4 worm cellular contexts compared by ENCODE assay signal in genomic region chrII:6269805-6270414, ce11.
A peak's percentile ranks its signal among the peaks of the same experiment; 100 is the strongest.
TF ChIP-seq lines count a peak whose summit lies in the region.

TSS of gene F13H8.2 (plus strand) at chrII:6270364.

TF ChIP-seq in whole organism, L2 larva, 48 proteins besides CTCF, POLR2A, EP300 and RAD21 (continued from another document):
- TF ChIP-seq C34F6.9 (tag; optimal IDR thresholded peaks at IDR 0.05; lab: Kevin White, UChicago) (peak; percentile 79), dmd-4 (tag; optimal IDR thresholded peaks at IDR 0.05; lab: Kevin White, UChicago) (no peak), sma-3 (GFP tag; optimal IDR thresholded peaks at IDR 0.05; lab: Kevin White, UChicago) (peak; percentile 83), egl-27 (tag; optimal IDR thresholded peaks at IDR 0.05; lab: Kevin White, UChicago) (peak; percentile 2), nhr-237 (tag; optimal IDR thresholded peaks at IDR 0.05; lab: Kevin White, UChicago) (no peak), unc-39 (tag; optimal IDR thresholded peaks at IDR 0.05; lab: Kevin White, UChicago) (no peak), sma-9 (GFP tag; optimal IDR thresholded peaks at IDR 0.05; lab: Kevin White, UChicago) (peak; percentile 87), sma-9 (tag; optimal IDR thresholded peaks at IDR 0.05; lab: Kevin White, UChicago) (no peak), nhr-129 (tag; optimal IDR thresholded peaks at IDR 0.05; lab: Kevin White, UChicago) (peak; percentile 70), nhr-12 (tag; optimal IDR thresholded peaks at IDR 0.05; lab: Kevin White, UChicago) (no peak), peb-1 (tag; optimal IDR thresholded peaks at IDR 0.05; lab: Kevin White, UChicago) (no peak), elt-1 (tag; optimal IDR thresholded peaks at IDR 0.05; lab: Kevin White, UChicago) (no peak), zag-1 (tag; optimal IDR thresholded peaks at IDR 0.05; lab: Kevin White, UChicago) (peak; percentile 12), lin-11 (tag; optimal IDR thresholded peaks at IDR 0.05; lab: Kevin White, UChicago) (peak; percentile 20)
TF ChIP-seq in whole organism, L2 larva: peak in this region for 20.

TF ChIP-seq in whole organism, L4 larva, 104 proteins besides CTCF, POLR2A, EP300 and RAD21 (continued from another document and continues in another):
- TF ChIP-seq T26A8.4 (GFP tag; IDR thresholded peaks at IDR 0.05; lab: Robert Waterston, UW) (peak; percentile 76), fkh-10 (GFP tag; optimal IDR thresholded peaks at IDR 0.05; lab: Kevin White, UChicago) (no peak), zip-2 (tag; optimal IDR thresholded peaks at IDR 0.05; lab: Kevin White, UChicago) (no peak), lin-15B (tag; optimal IDR thresholded peaks at IDR 0.05; lab: Kevin White, UChicago) (no peak), hif-1 (tag; optimal IDR thresholded peaks at IDR 0.05; lab: Kevin White, UChicago) (peak in 1 of 2 experiments; percentile 58), hlh-30 (tag; optimal IDR thresholded peaks at IDR 0.05; lab: Kevin White, UChicago; ENCODE audit: insufficient read depth) (peak; percentile 68), ztf-11 (tag; optimal IDR thresholded peaks at IDR 0.05; lab: Kevin White, UChicago) (no peak), daf-8 (GFP tag; IDR thresholded peaks at IDR 0.05; lab: Robert Waterston, UW) (no peak), lin-38 (GFP tag; IDR thresholded peaks at IDR 0.05; lab: Robert Waterston, UW) (peak; percentile 89), snpc-1.2 (GFP tag; IDR thresholded peaks at IDR 0.05; lab: Robert Waterston, UW) (peak; percentile 61; the same call in 1 of the 2 replicates), zfp-3 (GFP tag; conservative IDR thresholded peaks at IDR 0.05; lab: Robert Waterston, UW) (0 out of 2 replicates have a peak, but pooled peaks have one; percentile 17), nhr-48 (tag; optimal IDR thresholded peaks at IDR 0.05; lab: Kevin White, UChicago) (peak; percentile 22), zag-1 (tag; optimal IDR thresholded peaks at IDR 0.05; lab: Kevin White, UChicago) (no peak), egl-43 (GFP tag; IDR thresholded peaks at IDR 0.05; lab: Robert Waterston, UW) (peak; percentile 78), madf-9 (GFP tag; conservative IDR thresholded peaks at IDR 0.05; lab: Robert Waterston, UW) (no peak; the same call in 1 of the 2 replicates), ceh-28 (tag; optimal IDR thresholded peaks at IDR 0.05; lab: Kevin White, UChicago) (no peak), mxl-2 (GFP tag; conservative IDR thresholded peaks at IDR 0.05; lab: Robert Waterston, UW) (0 out of 2 replicates have a peak, but pooled peaks have one; percentile 35), ama-1 (optimal IDR thresholded peaks at IDR 0.05; lab: Kevin White, UChicago) (no peak), daf-12 (tag; optimal IDR thresholded peaks at IDR 0.05; lab: Kevin White, UChicago) (no peak), nhr-76 (tag; optimal IDR thresholded peaks at IDR 0.05; lab: Kevin White, UChicago) (no peak), T20F7.1 (GFP tag; optimal IDR thresholded peaks at IDR 0.05; lab: Kevin White, UChicago) (peak; percentile 63), F37D6.2 (tag; optimal IDR thresholded peaks at IDR 0.05; lab: Kevin White, UChicago) (peak; percentile 42), nhr-237 (tag; optimal IDR thresholded peaks at IDR 0.05; lab: Kevin White, UChicago) (no peak), vab-7 (GFP tag; IDR thresholded peaks at IDR 0.05; lab: Robert Waterston, UW) (peak; percentile 77), F44E2.7 (GFP tag; IDR thresholded peaks at IDR 0.05; lab: Robert Waterston, UW) (no peak), ceh-44 (GFP tag; IDR thresholded peaks at IDR 0.05; lab: Robert Waterston, UW) (peak; percentile 79), lir-3 (tag; optimal IDR thresholded peaks at IDR 0.05; lab: Kevin White, UChicago) (no peak), skn-1 (tag; optimal IDR thresholded peaks at IDR 0.05; lab: Kevin White, UChicago) (no peak), lin-39 (tag; optimal IDR thresholded peaks at IDR 0.05; lab: Kevin White, UChicago) (no peak), pha-4 (GFP tag; IDR thresholded peaks at IDR 0.05; lab: Robert Waterston, UW) (no peak), pha-4 (tag; optimal IDR thresholded peaks at IDR 0.05; lab: Kevin White, UChicago) (no peak), tra-1 (GFP tag; IDR thresholded peaks at IDR 0.05; lab: Robert Waterston, UW) (peak; percentile 62; the same call in 1 of the 2 replicates), ceh-82 (tag; optimal IDR thresholded peaks at IDR 0.05; lab: Kevin White, UChicago) (no peak), nhr-41 (GFP tag; IDR thresholded peaks at IDR 0.05; lab: Robert Waterston, UW) (no peak), mxl-3 (GFP tag; optimal IDR thresholded peaks at IDR 0.05; lab: Kevin White, UChicago) (peak; percentile 20), zip-11 (GFP tag; IDR thresholded peaks at IDR 0.05; lab: Robert Waterston, UW) (no peak), mep-1 (tag; optimal IDR thresholded peaks at IDR 0.05; lab: Kevin White, UChicago) (peak; percentile 81), nhr-25 (tag; optimal IDR thresholded peaks at IDR 0.05; lab: Kevin White, UChicago; ENCODE audit: borderline replicate concordance, insufficient read depth) (no peak), daf-19 (GFP tag; conservative IDR thresholded peaks at IDR 0.05; lab: Robert Waterston, UW) (0 out of 2 replicates have a peak, but pooled peaks have one; percentile 34)

TF ChIP-seq in whole organism, late embryonic, 69 proteins besides CTCF, POLR2A, EP300 and RAD21 (continued from another document):
- TF ChIP-seq eyg-1 (tag; optimal IDR thresholded peaks at IDR 0.05; lab: Kevin White, UChicago), result no peak
- TF ChIP-seq dve-1 (tag; optimal IDR thresholded peaks at IDR 0.05; lab: Kevin White, UChicago), result no peak
- TF ChIP-seq tbx-2 (tag; optimal IDR thresholded peaks at IDR 0.05; lab: Kevin White, UChicago), result peak; percentile 73
- TF ChIP-seq ceh-24 (tag; optimal IDR thresholded peaks at IDR 0.05; lab: Kevin White, UChicago), result no peak
- no peak; the same call in 1 of the 2 replicates for TF ChIP-seq unc-3 (GFP tag; conservative IDR thresholded peaks at IDR 0.05; lab: Robert Waterston, UW)
- TF ChIP-seq unc-3 (tag; optimal IDR thresholded peaks at IDR 0.05; lab: Kevin White, UChicago), result no peak
- no peak for TF ChIP-seq pha-4 (tag; optimal IDR thresholded peaks at IDR 0.05; lab: Kevin White, UChicago)
- peak; percentile 80 for TF ChIP-seq nfya-1 (tag; optimal IDR thresholded peaks at IDR 0.05; lab: Kevin White, UChicago)
- TF ChIP-seq ama-1 (optimal IDR thresholded peaks at IDR 0.05; lab: Kevin White, UChicago), result no peak
- peak; percentile 40 for TF ChIP-seq ceh-2 (tag; optimal IDR thresholded peaks at IDR 0.05; lab: Kevin White, UChicago)
- TF ChIP-seq fax-1 (tag; optimal IDR thresholded peaks at IDR 0.05; lab: Kevin White, UChicago), result peak; percentile 32
- TF ChIP-seq T23F11.4 (GFP tag; optimal IDR thresholded peaks at IDR 0.05; lab: Kevin White, UChicago), result no peak
- peak; percentile 19 for TF ChIP-seq unc-55 (GFP tag; optimal IDR thresholded peaks at IDR 0.05; lab: Kevin White, UChicago)
- TF ChIP-seq ceh-34 (tag; optimal IDR thresholded peaks at IDR 0.05; lab: Kevin White, UChicago), result peak; percentile 51
- TF ChIP-seq pat-9 (tag; optimal IDR thresholded peaks at IDR 0.05; lab: Kevin White, UChicago), result no peak
- TF ChIP-seq nhr-11 (tag; optimal IDR thresholded peaks at IDR 0.05; lab: Kevin White, UChicago), result no peak
- no peak for TF ChIP-seq hlh-30 (tag; optimal IDR thresholded peaks at IDR 0.05; lab: Kevin White, UChicago; ENCODE audit: insufficient read depth)
- peak; percentile 31 for TF ChIP-seq rnt-1 (tag; optimal IDR thresholded peaks at IDR 0.05; lab: Kevin White, UChicago)
- TF ChIP-seq syd-9 (tag; optimal IDR thresholded peaks at IDR 0.05; lab: Kevin White, UChicago), result no peak
- peak; percentile 24 for TF ChIP-seq zip-5 (tag; optimal IDR thresholded peaks at IDR 0.05; lab: Kevin White, UChicago)
- no peak for TF ChIP-seq fkh-10 (GFP tag; optimal IDR thresholded peaks at IDR 0.05; lab: Kevin White, UChicago)
- no peak for TF ChIP-seq ttx-3 (tag; optimal IDR thresholded peaks at IDR 0.05; lab: Kevin White, UChicago)
- TF ChIP-seq C08G9.2 (tag; optimal IDR thresholded peaks at IDR 0.05; lab: Kevin White, UChicago), result peak; percentile 53
- no peak for TF ChIP-seq mec-3 (tag; optimal IDR thresholded peaks at IDR 0.05; lab: Kevin White, UChicago; ENCODE audit: borderline replicate concordance)
- TF ChIP-seq lin-11 (tag; optimal IDR thresholded peaks at IDR 0.05; lab: Kevin White, UChicago), result no peak
- TF ChIP-seq fkh-6 (tag; optimal IDR thresholded peaks at IDR 0.05; lab: Kevin White, UChicago), result no peak
- TF ChIP-seq hlh-8 (tag; optimal IDR thresholded peaks at IDR 0.05; lab: Kevin White, UChicago), result no peak
- peak; percentile 71 for TF ChIP-seq ref-2 (tag; optimal IDR thresholded peaks at IDR 0.05; lab: Kevin White, UChicago)
- peak; percentile 22 for TF ChIP-seq tbx-7 (tag; optimal IDR thresholded peaks at IDR 0.05; lab: Kevin White, UChicago)
- TF ChIP-seq ceh-19 (GFP tag; optimal IDR thresholded peaks at IDR 0.05; lab: Kevin White, UChicago), result no peak
- TF ChIP-seq hlh-15 (tag; optimal IDR thresholded peaks at IDR 0.05; lab: Kevin White, UChicago), result no peak
- TF ChIP-seq ceh-31 (tag; optimal IDR thresholded peaks at IDR 0.05; lab: Kevin White, UChicago), result peak; percentile 82
- TF ChIP-seq pag-3 (tag; optimal IDR thresholded peaks at IDR 0.05; lab: Kevin White, UChicago; ENCODE audit: borderline replicate concordance), result no peak
- TF ChIP-seq elt-4 (tag; optimal IDR thresholded peaks at IDR 0.05; lab: Kevin White, UChicago), result no peak
- no peak for TF ChIP-seq pha-2 (tag; optimal IDR thresholded peaks at IDR 0.05; lab: Kevin White, UChicago)
- TF ChIP-seq gmeb-2 (tag; optimal IDR thresholded peaks at IDR 0.05; lab: Kevin White, UChicago), result no peak
- TF ChIP-seq K02D7.2 (tag; optimal IDR thresholded peaks at IDR 0.05; lab: Kevin White, UChicago), result no peak
- no peak for TF ChIP-seq sdc-2 (tag; optimal IDR thresholded peaks at IDR 0.05; lab: Kevin White, UChicago)
- no peak for TF ChIP-seq hlh-6 (tag; optimal IDR thresholded peaks at IDR 0.05; lab: Kevin White, UChicago)
- no peak for TF ChIP-seq npax-4 (tag; optimal IDR thresholded peaks at IDR 0.05; lab: Kevin White, UChicago)
- TF ChIP-seq ceh-6 (GFP tag; optimal IDR thresholded peaks at IDR 0.05; lab: Kevin White, UChicago), result no peak
- no peak for TF ChIP-seq nhr-232 (tag; optimal IDR thresholded peaks at IDR 0.05; lab: Kevin White, UChicago)
- TF ChIP-seq ceh-22 (tag; optimal IDR thresholded peaks at IDR 0.05; lab: Kevin White, UChicago), result no peak

TF ChIP-seq in whole organism, mixed stage, embryonic, 35 proteins besides CTCF, POLR2A, EP300 and RAD21 (continued from another document):
- no peak for TF ChIP-seq flh-1 (GFP tag; optimal IDR thresholded peaks at IDR 0.05; lab: Kevin White, UChicago)
- peak; percentile 12 for TF ChIP-seq sptf-1 (tag; optimal IDR thresholded peaks at IDR 0.05; lab: Kevin White, UChicago)
- no peak for TF ChIP-seq nhr-2 (tag; optimal IDR thresholded peaks at IDR 0.05; lab: Kevin White, UChicago)
- no peak for TF ChIP-seq hlh-1 (tag; optimal IDR thresholded peaks at IDR 0.05; lab: Kevin White, UChicago)
- TF ChIP-seq unc-62 (GFP tag; optimal IDR thresholded peaks at IDR 0.05; lab: Kevin White, UChicago), result no peak
